Worm (Caenorhabditis elegans): ENCODE measurements around the gene C46F11.5.

DNA sequence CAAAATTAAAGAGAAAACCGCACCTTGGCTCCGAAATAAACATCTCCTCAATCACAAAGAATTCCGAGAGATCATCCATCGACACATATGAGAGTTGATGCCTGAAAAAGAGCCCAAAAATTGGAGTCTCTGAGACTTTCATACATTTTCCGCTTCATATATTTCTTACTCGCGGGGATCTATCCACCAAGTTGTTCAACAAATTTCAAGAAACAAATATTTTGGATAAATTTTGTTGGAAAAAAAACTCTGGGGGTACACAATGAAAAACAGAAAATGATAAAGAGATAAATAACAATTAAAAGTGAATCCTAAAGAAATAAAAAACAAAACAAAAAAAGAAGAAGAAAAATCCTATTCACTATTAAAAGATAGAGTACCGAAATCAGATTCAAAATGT lies 30.4 kb downstream of the C46F11.5 start, which contains the start of gene sel-8:
- TF ChIP-seq lin-39 (tag; optimal IDR thresholded peaks at IDR 0.05) (no peak), nhr-25 (tag; optimal IDR thresholded peaks at IDR 0.05) (no peak), mdl-1 (tag; optimal IDR thresholded peaks at IDR 0.05) (no peak), ama-1 (optimal IDR thresholded peaks at IDR 0.05) (no peak), nfya-1 (tag; optimal IDR thresholded peaks at IDR 0.05; ENCODE audit: insufficient read depth) (no peak), unc-62 (GFP tag; optimal IDR thresholded peaks at IDR 0.05) (no peak), elt-1 (tag; optimal IDR thresholded peaks at IDR 0.05) (no peak), ztf-4 (tag; optimal IDR thresholded peaks at IDR 0.05) (no peak), aly-2 (tag; optimal IDR thresholded peaks at IDR 0.05) (no peak), nhr-12 (tag; optimal IDR thresholded peaks at IDR 0.05) (no peak), nhr-237 (tag; optimal IDR thresholded peaks at IDR 0.05) (no peak), nhr-43 (tag; optimal IDR thresholded peaks at IDR 0.05; ENCODE audit: poor library complexity, severe bottlenecking) (no peak), ZK546.5 (tag; optimal IDR thresholded peaks at IDR 0.05) (no peak)

Measured in whole organism, L3 larva.